Worm (Caenorhabditis elegans) whole organism, mixed stage, embryonic: ENCODE data around the gene T10H9.8.

Experiments
- bed-3 ChIP-seq: fragments of 200-800 bp; sonication (Bioruptor generic); optimal IDR thresholded peaks from 3 replicates; lab custom pipeline; 2018; ENCODE audit warnings: mild to moderate bottlenecking, missing genetic modification characterization, moderate library complexity, missing compliant biosample characterization
- blmp-1 ChIP-seq: fragments of 150-350 bp; optimal IDR thresholded peaks from 2 replicates; lab custom pipeline; 2014; ENCODE audit warnings: missing biosample characterization, missing genetic modification characterization
- ceh-39 ChIP-seq: fragments of 150-350 bp; optimal IDR thresholded peaks from 2 replicates; lab custom pipeline; 2014; ENCODE audit warnings: missing biosample characterization, missing genetic modification characterization
- ceh-43 ChIP-seq: fragments of 200-800 bp; sonication (Bioruptor generic); optimal IDR thresholded peaks from 2 replicates; lab custom pipeline; 2018; ENCODE audit warnings: mild to moderate bottlenecking, missing genetic modification characterization, moderate library complexity, missing compliant biosample characterization
- ceh-83 ChIP-seq: fragments of 200-800 bp; sonication (Bioruptor generic); optimal IDR thresholded peaks from 2 replicates; lab custom pipeline; 2018; ENCODE audit warnings: mild to moderate bottlenecking, missing genetic modification characterization, missing compliant biosample characterization
- cnd-1 ChIP-seq: fragments of 200-800 bp; sonication (Bioruptor generic); optimal IDR thresholded peaks from 2 replicates; lab custom pipeline; 2018; ENCODE audit warnings: mild to moderate bottlenecking, missing genetic modification characterization, missing compliant biosample characterization
- elt-3 ChIP-seq: fragments of 150-350 bp; optimal IDR thresholded peaks from 2 replicates; lab custom pipeline; 2014; ENCODE audit warnings: missing biosample characterization, missing genetic modification characterization
- ham-2 ChIP-seq: fragments of 200-800 bp; sonication (Bioruptor generic); optimal IDR thresholded peaks from 2 replicates; lab custom pipeline; 2018; ENCODE audit warnings: mild to moderate bottlenecking, missing genetic modification characterization, missing compliant biosample characterization
- hlh-1 ChIP-seq: fragments of 150-350 bp; optimal IDR thresholded peaks from 2 replicates; lab custom pipeline; 2014; ENCODE audit warnings: missing biosample characterization, missing genetic modification reagents, missing genetic modification characterization
- lin-32 ChIP-seq: fragments of 200-800 bp; sonication (Bioruptor generic); optimal IDR thresholded peaks from 2 replicates; lab custom pipeline; 2018; ENCODE audit warnings: mild to moderate bottlenecking, missing genetic modification characterization, missing compliant biosample characterization
- mep-1 ChIP-seq: fragments of 150-350 bp; optimal IDR thresholded peaks from 2 replicates; lab custom pipeline; 2017; ENCODE audit warnings: missing biosample characterization, missing genetic modification reagents, missing genetic modification characterization, inconsistent platforms
- nhr-76 ChIP-seq: sonication (generic microtip); optimal IDR thresholded peaks from 2 replicates; lab custom pipeline; 2017; ENCODE audit warnings: missing biosample characterization, missing genetic modification characterization
- sem-2 ChIP-seq: fragments of 200-800 bp; sonication (Bioruptor generic); optimal IDR thresholded peaks from 2 replicates; lab custom pipeline; 2018; ENCODE audit warnings: mild to moderate bottlenecking, missing genetic modification characterization, missing compliant biosample characterization
- sptf-1 ChIP-seq: sonication (generic microtip); optimal IDR thresholded peaks from 2 replicates; lab custom pipeline; 2017; ENCODE audit warnings: mild to moderate bottlenecking, missing genetic modification characterization, moderate library complexity, missing compliant biosample characterization
- tbx-8 ChIP-seq: fragments of 200-800 bp; sonication (Bioruptor generic); optimal IDR thresholded peaks from 2 replicates; lab custom pipeline; 2018; ENCODE audit warnings: mild to moderate bottlenecking, missing genetic modification characterization, moderate library complexity, missing compliant biosample characterization
- unc-120 ChIP-seq: sonication (generic microtip); optimal IDR thresholded peaks from 2 replicates; lab custom pipeline; 2017; ENCODE audit warnings: missing genetic modification characterization, missing compliant biosample characterization; ENCODE audit not compliant: poor library complexity, severe bottlenecking
- unc-39 ChIP-seq: fragments of 150-350 bp; optimal IDR thresholded peaks from 2 replicates; lab custom pipeline; 2014; ENCODE audit warnings: missing biosample characterization, missing genetic modification characterization
- zip-8 ChIP-seq: fragments of 150-350 bp; optimal IDR thresholded peaks from 2 replicates; lab custom pipeline; 2014; ENCODE audit warnings: missing biosample characterization, missing genetic modification characterization

T10H9.8 gene

DNA sequence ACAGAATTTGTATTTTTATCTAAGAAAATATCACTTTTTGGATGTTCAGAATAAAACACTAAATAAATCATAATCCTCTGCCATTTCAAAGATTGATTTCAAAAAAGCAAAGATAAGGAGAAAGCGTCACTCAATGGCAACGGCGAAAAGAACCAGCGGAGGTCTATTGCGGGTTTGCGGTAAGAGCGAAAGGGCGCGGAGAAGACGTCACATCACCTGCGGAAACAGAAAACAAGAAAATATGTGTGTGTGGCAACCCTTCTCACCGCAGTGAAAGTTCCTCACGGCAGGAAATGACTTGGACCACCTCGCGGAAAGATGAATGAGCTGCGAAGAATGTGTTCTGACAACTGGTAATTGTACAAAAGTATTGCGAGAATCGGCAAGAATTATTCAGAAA, 47.7 kb downstream of the T10H9.8 start:
- TF ChIP-seq zip-8 (tag; lab: Kevin White, UChicago) (no peak), blmp-1 (tag; lab: Kevin White, UChicago) (peak; percentile 82)

DNA sequence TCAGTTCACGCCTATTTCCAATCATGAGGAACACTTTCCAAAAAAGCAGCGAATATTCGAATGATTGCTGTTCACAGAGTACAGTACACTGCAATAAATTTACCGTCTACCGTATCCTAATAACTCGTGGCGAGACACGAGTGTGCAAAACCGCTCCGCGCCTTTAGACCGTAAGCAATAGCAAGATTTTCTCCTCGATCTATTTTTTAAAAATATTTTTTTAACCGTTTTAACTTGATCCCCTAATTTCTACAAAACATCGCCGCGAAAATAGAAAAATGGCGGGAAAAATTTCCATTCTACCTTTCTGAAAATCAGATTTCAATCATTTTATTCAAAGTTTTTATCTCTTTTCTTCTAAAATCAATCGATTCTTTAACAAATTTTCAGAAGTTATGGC, 50.5 kb downstream of the T10H9.8 start, which contains the start of gene era-1:
Gene era-1, plus strand, starts transcription at position 366 of the 400 bp plus-strand sequence.
- TF ChIP-seq sptf-1 (tag; lab: Kevin White, UChicago), result no peak
- TF ChIP-seq unc-120, result no peak
- no peak for TF ChIP-seq ceh-39 (tag; lab: Kevin White, UChicago)
- no peak for TF ChIP-seq ceh-83 (GFP tag; lab: Kevin White, UChicago)
- TF ChIP-seq elt-3 (tag; lab: Kevin White, UChicago), result no peak
- TF ChIP-seq nhr-76 (tag; lab: Kevin White, UChicago), result no peak
- TF ChIP-seq hlh-1, result no peak
- no peak for TF ChIP-seq mep-1 (tag; lab: Kevin White, UChicago)
- TF ChIP-seq unc-39, result no peak
- no peak for TF ChIP-seq lin-32 (GFP tag; lab: Kevin White, UChicago)
- no peak for TF ChIP-seq sem-2
- TF ChIP-seq tbx-8, result no peak
- TF ChIP-seq bed-3, result no peak
- no peak for TF ChIP-seq zip-8 (tag; lab: Kevin White, UChicago)
- no peak for TF ChIP-seq cnd-1 (tag; lab: Kevin White, UChicago)
- TF ChIP-seq ham-2 (GFP tag; lab: Kevin White, UChicago), result no peak
- TF ChIP-seq ceh-43 (GFP tag; lab: Kevin White, UChicago), result no peak
- TF ChIP-seq blmp-1 (tag; lab: Kevin White, UChicago), result no peak
- TF ChIP-seq, all 35 proteins: peak for 0
